Worm (Caenorhabditis elegans) whole organism, young adult: ENCODE results near the gene pccb-1.
A peak's percentile ranks its signal among the peaks of the same experiment; 100 is the strongest.

Experiments
- B0035.1 ChIP-seq: sonication (generic microtip); optimal IDR thresholded peaks from 2 replicates; lab custom pipeline; 2016; ENCODE audit warnings: missing genetic modification characterization, mild to moderate bottlenecking, missing compliant biosample characterization, missing genotype, missing genetic modification reagents
- D2030.7 ChIP-seq: fragments of 200-800 bp; sonication (Bioruptor generic); IDR thresholded peaks from 2 replicates; pipeline ENCODE4 v1.3.6; 2022; ENCODE audit warnings: missing genetic modification reagents, missing genetic modification characterization, missing compliant biosample characterization
- F52B5.7 ChIP-seq: sonication (generic microtip); optimal IDR thresholded peaks from 2 replicates; lab custom pipeline; 2016; ENCODE audit warnings: mild to moderate bottlenecking, missing genetic modification characterization, missing compliant biosample characterization
- Y53G8AR.9 ChIP-seq: fragments of 200-800 bp; sonication (Bioruptor generic); conservative IDR thresholded peaks from 2 replicates; pipeline ENCODE4 v1.3.6; 2022; ENCODE audit warnings: missing genetic modification reagents, missing genetic modification characterization, missing compliant biosample characterization
- ama-1 ChIP-seq, 3 experiments: fragments of 150-350 bp in 1 of 3; sonication (generic microtip) in 2 of 3; optimal IDR thresholded peaks; 2 replicates each; lab custom pipeline; 2014 to 2018; ENCODE audit warnings: missing biosample characterization in 2 of 3, missing genetic modification characterization in 2 of 3, missing genetic modification reagents in 2 of 3
- aptf-2 ChIP-seq: fragments of 200-800 bp; sonication (Bioruptor generic); conservative IDR thresholded peaks from 2 replicates; pipeline ENCODE4 v1.3.6; 2022; ENCODE audit warnings: missing genetic modification reagents, missing genetic modification characterization, missing compliant biosample characterization
- athp-1 ChIP-seq: sonication (generic microtip); optimal IDR thresholded peaks from 2 replicates; lab custom pipeline; 2017; ENCODE audit warnings: mild to moderate bottlenecking, missing genetic modification characterization, missing compliant biosample characterization
- attf-3 ChIP-seq: fragments of 200-800 bp; sonication (Bioruptor generic); conservative IDR thresholded peaks from 2 replicates; pipeline ENCODE4 v1.3.6; 2022; ENCODE audit warnings: missing genetic modification reagents, missing genetic modification characterization, missing compliant biosample characterization
- bed-1 ChIP-seq: fragments of 200-800 bp; sonication (Bioruptor generic); IDR thresholded peaks from 2 replicates; pipeline ENCODE4 v1.3.6; 2022; ENCODE audit warnings: missing genetic modification reagents, missing genetic modification characterization, missing compliant biosample characterization
- bed-2 ChIP-seq: fragments of 200-800 bp; sonication (Bioruptor generic); IDR thresholded peaks from 2 replicates; pipeline ENCODE4 v1.3.6; 2022; ENCODE audit warnings: missing genetic modification reagents, missing genetic modification characterization, missing compliant biosample characterization
- cebp-1 ChIP-seq, 2 experiments: fragments of 200-800 bp in 1 of 2; sonication (Bioruptor generic) in 1 of 2; sonication (generic microtip) in 1 of 2; IDR thresholded peaks in 1 of 2; optimal IDR thresholded peaks in 1 of 2; 2 replicates each; pipeline versions ENCODE4 v1.3.6 to Lab custom; 2017 to 2022; ENCODE audit warnings: missing compliant biosample characterization in 2 of 2, missing genetic modification characterization in 2 of 2, mild to moderate bottlenecking in 1 of 2, missing genetic modification reagents in 1 of 2, moderate library complexity in 1 of 2
- ceh-27 ChIP-seq: fragments of 200-800 bp; sonication (Bioruptor generic); optimal IDR thresholded peaks from 2 replicates; lab custom pipeline; 2018; ENCODE audit warnings: mild to moderate bottlenecking, missing genetic modification characterization, moderate library complexity, missing compliant biosample characterization
- ceh-40 ChIP-seq: fragments of 200-800 bp; sonication (Bioruptor generic); IDR thresholded peaks from 2 replicates; pipeline ENCODE4 v1.3.6; 2022; ENCODE audit warnings: missing genetic modification characterization, missing compliant biosample characterization
- ceh-91 ChIP-seq: fragments of 200-800 bp; sonication (Bioruptor generic); IDR thresholded peaks from 2 replicates; pipeline ENCODE4 v1.3.6; 2022; ENCODE audit warnings: missing genetic modification reagents, missing genetic modification characterization, missing compliant biosample characterization
- dox-1 ChIP-seq: fragments of 200-800 bp; sonication (Bioruptor generic); IDR thresholded peaks from 2 replicates; pipeline ENCODE4 v1.3.6; 2022; ENCODE audit warnings: missing genetic modification reagents, missing genetic modification characterization, missing compliant biosample characterization
- dpl-1 ChIP-seq: fragments of 150-350 bp; optimal IDR thresholded peaks from 2 replicates; lab custom pipeline; 2014; ENCODE audit warnings: missing biosample characterization, missing genetic modification reagents, missing genetic modification characterization
- egrh-3 ChIP-seq: fragments of 200-800 bp; sonication (Bioruptor generic); IDR thresholded peaks from 2 replicates; pipeline ENCODE4 v1.3.6; 2022; ENCODE audit warnings: missing genetic modification reagents, missing genetic modification characterization, missing compliant biosample characterization
- fkh-3 ChIP-seq: sonication (generic microtip); optimal IDR thresholded peaks from 2 replicates; lab custom pipeline; 2016; ENCODE audit warnings: mild to moderate bottlenecking, missing genetic modification characterization, missing compliant biosample characterization
- him-1 ChIP-seq: sonication (generic microtip); optimal IDR thresholded peaks from 2 replicates; lab custom pipeline; 2016; ENCODE audit warnings: missing genotype, missing genetic modification reagents, missing genetic modification characterization, missing compliant biosample characterization
- hlh-26 ChIP-seq: fragments of 200-800 bp; sonication (Bioruptor generic); conservative IDR thresholded peaks from 2 replicates; pipeline ENCODE4 v1.3.6; 2022; ENCODE audit warnings: missing genetic modification reagents, missing genetic modification characterization, missing compliant biosample characterization
- hmg-1.2 ChIP-seq: fragments of 200-800 bp; sonication (Bioruptor generic); IDR thresholded peaks from 2 replicates; pipeline ENCODE4 v1.3.6; 2022; ENCODE audit warnings: missing genetic modification reagents, missing genetic modification characterization, missing compliant biosample characterization
- hmg-20 ChIP-seq: fragments of 200-800 bp; sonication (Bioruptor generic); IDR thresholded peaks from 2 replicates; pipeline ENCODE4 v1.3.6; 2022; ENCODE audit warnings: missing genetic modification reagents, missing genetic modification characterization, missing compliant biosample characterization
- let-526 ChIP-seq: fragments of 200-800 bp; sonication (Bioruptor generic); IDR thresholded peaks from 2 replicates; pipeline ENCODE4 v1.3.6; 2022; ENCODE audit warnings: missing genetic modification reagents, missing genetic modification characterization, missing compliant biosample characterization
- lin-40 ChIP-seq: sonication (generic microtip); optimal IDR thresholded peaks from 2 replicates; lab custom pipeline; 2016; ENCODE audit warnings: missing genetic modification characterization, mild to moderate bottlenecking, missing compliant biosample characterization, missing genotype, missing genetic modification reagents
- lin-54 ChIP-seq: fragments of 200-800 bp; sonication (Bioruptor generic); optimal IDR thresholded peaks from 2 replicates; lab custom pipeline; 2018; ENCODE audit warnings: mild to moderate bottlenecking, missing genetic modification characterization, missing compliant biosample characterization
- madf-10 ChIP-seq: sonication (generic microtip); optimal IDR thresholded peaks from 2 replicates; lab custom pipeline; 2016; ENCODE audit warnings: mild to moderate bottlenecking, missing genetic modification characterization, missing compliant biosample characterization
- madf-8 ChIP-seq: fragments of 200-800 bp; sonication (Bioruptor generic); conservative IDR thresholded peaks from 2 replicates; pipeline ENCODE4 v1.3.6; 2022; ENCODE audit warnings: missing genetic modification reagents, missing genetic modification characterization, missing compliant biosample characterization
- mcd-1 ChIP-seq: fragments of 200-800 bp; sonication (Bioruptor generic); IDR thresholded peaks from 2 replicates; pipeline ENCODE4 v1.3.6; 2022; ENCODE audit warnings: missing genetic modification reagents, missing genetic modification characterization, missing compliant biosample characterization
- nfya-2 ChIP-seq: fragments of 200-800 bp; sonication (Bioruptor generic); IDR thresholded peaks from 2 replicates; pipeline ENCODE4 v1.3.6; 2022; ENCODE audit warnings: missing genetic modification reagents, missing genetic modification characterization, missing compliant biosample characterization
- nhr-120 ChIP-seq: fragments of 200-800 bp; sonication (Bioruptor generic); IDR thresholded peaks from 2 replicates; pipeline ENCODE4 v1.3.6; 2022; ENCODE audit warnings: missing genetic modification characterization, missing compliant biosample characterization
- nhr-179 ChIP-seq: sonication (generic microtip); optimal IDR thresholded peaks from 2 replicates; lab custom pipeline; 2016; ENCODE audit warnings: mild to moderate bottlenecking, missing genetic modification characterization, missing compliant biosample characterization
- nhr-27 ChIP-seq: fragments of 200-800 bp; sonication (Bioruptor generic); optimal IDR thresholded peaks from 2 replicates; lab custom pipeline; 2018; ENCODE audit warnings: mild to moderate bottlenecking, missing genetic modification characterization, moderate library complexity, missing compliant biosample characterization
- nhr-80 ChIP-seq: sonication (generic microtip); optimal IDR thresholded peaks from 2 replicates; lab custom pipeline; 2016; ENCODE audit warnings: missing genetic modification characterization, missing compliant biosample characterization
- nhr-90 ChIP-seq: sonication (generic microtip); optimal IDR thresholded peaks from 2 replicates; lab custom pipeline; 2016; ENCODE audit warnings: missing genotype, mild to moderate bottlenecking, missing genetic modification characterization, missing compliant biosample characterization
- rcor-1 ChIP-seq: fragments of 200-800 bp; sonication (Bioruptor generic); IDR thresholded peaks from 2 replicates; pipeline ENCODE4 v1.3.6; 2022; ENCODE audit warnings: missing genetic modification reagents, missing genetic modification characterization, missing compliant biosample characterization
- repo-1 ChIP-seq: sonication (generic microtip); optimal IDR thresholded peaks from 2 replicates; lab custom pipeline; 2017; ENCODE audit warnings: mild to moderate bottlenecking, missing genetic modification characterization, missing compliant biosample characterization
- rpc-1 ChIP-seq, 2 experiments: fragments of 150-350 bp in 1 of 2; sonication (generic microtip) in 1 of 2; optimal IDR thresholded peaks; 2 replicates each; lab custom pipeline; 2014 to 2018; ENCODE audit warnings: missing biosample characterization in 1 of 2, missing genetic modification characterization in 1 of 2, missing genetic modification reagents in 1 of 2, missing genotype in 1 of 2
- sdz-38 ChIP-seq: sonication (generic microtip); optimal IDR thresholded peaks from 2 replicates; lab custom pipeline; 2016; ENCODE audit warnings: missing genotype, missing genetic modification characterization, missing compliant biosample characterization
- snpc-1.3 ChIP-seq: sonication (generic microtip); optimal IDR thresholded peaks from 2 replicates; lab custom pipeline; 2017; ENCODE audit warnings: missing genetic modification characterization, mild to moderate bottlenecking, missing compliant biosample characterization, antibody characterized with exemption, moderate library complexity, missing genotype, missing genetic modification reagents; ENCODE audit not compliant: insufficient read depth
- sptf-2 ChIP-seq: fragments of 200-800 bp; sonication (Bioruptor generic); optimal IDR thresholded peaks from 2 replicates; lab custom pipeline; 2018; ENCODE audit warnings: mild to moderate bottlenecking, missing genetic modification characterization, missing compliant biosample characterization
- zfh-2 ChIP-seq: fragments of 200-800 bp; sonication (Bioruptor generic); conservative IDR thresholded peaks from 2 replicates; pipeline ENCODE4 v1.3.6; 2022; ENCODE audit warnings: missing genetic modification reagents, missing genetic modification characterization, missing compliant biosample characterization
- ztf-18 ChIP-seq: sonication (generic microtip); optimal IDR thresholded peaks from 2 replicates; lab custom pipeline; 2016; ENCODE audit warnings: missing genotype, mild to moderate bottlenecking, missing genetic modification characterization, missing compliant biosample characterization
- ztf-22 ChIP-seq: fragments of 200-800 bp; sonication (Bioruptor generic); optimal IDR thresholded peaks from 2 replicates; lab custom pipeline; 2018; ENCODE audit warnings: mild to moderate bottlenecking, missing genetic modification characterization, moderate library complexity, missing compliant biosample characterization
- ztf-26 ChIP-seq: sonication (generic microtip); optimal IDR thresholded peaks from 2 replicates; lab custom pipeline; 2017; ENCODE audit warnings: missing genetic modification characterization, missing compliant biosample characterization
- ztf-3 ChIP-seq: fragments of 200-800 bp; sonication (Bioruptor generic); optimal IDR thresholded peaks from 2 replicates; lab custom pipeline; 2018; ENCODE audit warnings: mild to moderate bottlenecking, missing genetic modification characterization, missing compliant biosample characterization

pccb-1 gene

DNA sequence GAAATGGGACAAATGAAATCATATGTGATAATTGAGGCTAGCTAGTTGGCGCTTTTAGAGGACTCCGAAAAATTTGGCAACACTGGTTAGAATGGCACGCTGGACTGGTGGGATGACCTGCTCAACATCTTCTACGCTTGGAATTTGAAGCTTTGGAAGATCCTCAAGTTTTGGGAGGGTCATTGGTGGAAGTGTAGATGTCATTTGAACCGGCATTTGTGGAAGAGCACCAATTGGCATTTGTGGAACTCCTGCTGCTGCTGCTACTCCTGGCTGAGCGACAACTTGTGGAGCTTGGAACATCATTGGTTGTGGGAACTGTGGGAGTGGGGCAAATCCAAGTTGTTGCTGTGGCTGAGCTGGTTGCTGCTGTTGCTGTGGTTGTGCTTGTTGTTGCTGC, 3.1 kb downstream of the pccb-1 start:
- TF ChIP-seq dpl-1 = no peak
- TF ChIP-seq hlh-26 (GFP tag; lab: Robert Waterston, UW) = no peak
- TF ChIP-seq hmg-1.2 (GFP tag; lab: Robert Waterston, UW) = no peak
- 0 out of 2 replicates have a peak, but pooled peaks have one; percentile 60 for TF ChIP-seq Y53G8AR.9
- TF ChIP-seq ztf-26 (tag; lab: Kevin White, UChicago) = peak; percentile 27
- no peak for TF ChIP-seq nhr-27 (tag; lab: Kevin White, UChicago)
- TF ChIP-seq athp-1 (tag; lab: Kevin White, UChicago) = peak; percentile 4
- peak; percentile 51 for TF ChIP-seq repo-1 (tag; lab: Kevin White, UChicago)
- 0 out of 2 replicates have a peak, but pooled peaks have one; percentile 10 for TF ChIP-seq egrh-3 (GFP tag; lab: Robert Waterston, UW)
- TF ChIP-seq cebp-1 (GFP tag; IDR thresholded peaks at IDR 0.05; lab: Robert Waterston, UW) = no peak
- peak; percentile 32 for TF ChIP-seq cebp-1 (tag; optimal IDR thresholded peaks at IDR 0.05; lab: Kevin White, UChicago)
- TF ChIP-seq fkh-3 = no peak
- 0 out of 2 replicates have a peak, but pooled peaks have one; percentile 16 for TF ChIP-seq rcor-1
- peak; percentile 32; the same call in 1 of the 2 replicates for TF ChIP-seq zfh-2 (GFP tag; lab: Robert Waterston, UW)
- TF ChIP-seq him-1 (tag; lab: Kevin White, UChicago) = no peak
- 0 out of 2 replicates have a peak, but pooled peaks have one; percentile 17 for TF ChIP-seq aptf-2 (GFP tag; lab: Robert Waterston, UW)
- TF ChIP-seq ztf-18 (tag; lab: Kevin White, UChicago) = no peak
- peak; percentile 6 for TF ChIP-seq ztf-3
- peak; percentile 1 for TF ChIP-seq lin-40 (tag; lab: Kevin White, UChicago)
- TF ChIP-seq nhr-120 (GFP tag; lab: Robert Waterston, UW) = no peak
- TF ChIP-seq mcd-1 = peak; percentile 57
- no peak for TF ChIP-seq hmg-20 (GFP tag; lab: Robert Waterston, UW)
- 0 out of 2 replicates have a peak, but pooled peaks have one; percentile 21 for TF ChIP-seq D2030.7
- no peak for TF ChIP-seq ceh-91 (GFP tag; lab: Robert Waterston, UW)
- peak; percentile 69 for TF ChIP-seq ama-1 (optimal IDR thresholded peaks at IDR 0.05; lab: Kevin White, UChicago)
- TF ChIP-seq ama-1 (GFP tag; optimal IDR thresholded peaks at IDR 0.05; lab: Kevin White, UChicago) = no peak

DNA sequence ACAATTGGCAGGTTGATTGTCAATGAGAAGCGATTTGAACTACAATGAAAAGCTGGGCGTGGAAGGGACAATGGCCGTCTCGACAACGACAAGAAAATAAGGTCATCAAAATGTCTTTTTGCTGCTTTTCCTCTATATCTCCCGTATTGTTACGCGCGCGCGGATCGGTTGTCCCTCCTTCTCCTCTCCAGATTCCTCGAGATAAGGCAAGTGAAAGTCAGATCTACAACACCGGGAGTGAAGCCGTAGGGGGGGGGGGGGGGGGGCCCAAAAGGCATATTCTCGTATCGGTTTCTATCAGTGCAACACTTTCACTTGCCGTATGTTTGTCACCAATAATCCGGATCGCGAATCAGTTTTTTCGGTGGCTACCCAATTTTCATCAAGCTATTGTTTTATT, 5.0 kb downstream of the pccb-1 start, which contains the start of gene wrt-2:
TSS of gene wrt-2 (minus strand) at position 46 of the 400 bp plus-strand sequence.
- TF ChIP-seq bed-2 (GFP tag; lab: Robert Waterston, UW) = no peak
- TF ChIP-seq snpc-1.3 = no peak
- no peak for TF ChIP-seq sptf-2 (GFP tag; lab: Kevin White, UChicago)
- TF ChIP-seq ztf-22 (GFP tag; lab: Kevin White, UChicago) = no peak
- no peak for TF ChIP-seq nhr-80 (tag; lab: Kevin White, UChicago)
- TF ChIP-seq ceh-40 = no peak
- TF ChIP-seq madf-10 = no peak
- TF ChIP-seq zfh-2 (GFP tag; lab: Robert Waterston, UW) = peak; percentile 60
- TF ChIP-seq him-1 (tag; lab: Kevin White, UChicago) = no peak
- TF ChIP-seq, all 124 proteins: peak for 1

- TF ChIP-seq nfya-2 (GFP tag; lab: Robert Waterston, UW) = no peak
- TF ChIP-seq F52B5.7 (tag; lab: Kevin White, UChicago) = no peak
- TF ChIP-seq ceh-27 (GFP tag; lab: Kevin White, UChicago) = peak; percentile 21
- TF ChIP-seq ceh-91 (GFP tag; lab: Robert Waterston, UW) = no peak
- no peak for TF ChIP-seq sdz-38 (tag; lab: Kevin White, UChicago)
- peak; percentile 86 for TF ChIP-seq dox-1 (GFP tag; lab: Robert Waterston, UW)
- TF ChIP-seq madf-10 = peak; percentile 52
- TF ChIP-seq attf-3 (GFP tag; lab: Robert Waterston, UW) = no peak
- no peak for TF ChIP-seq bed-1 (GFP tag; lab: Robert Waterston, UW)
- no peak for TF ChIP-seq B0035.1 (tag; lab: Kevin White, UChicago)
- TF ChIP-seq nhr-90 (tag; lab: Kevin White, UChicago) = peak; percentile 31
- no peak for TF ChIP-seq madf-8 (GFP tag; lab: Robert Waterston, UW)
- 0 out of 2 replicates have a peak, but pooled peaks have one; percentile 12 for TF ChIP-seq let-526 (GFP tag; lab: Robert Waterston, UW)
- TF ChIP-seq rpc-1 (optimal IDR thresholded peaks at IDR 0.05; lab: Kevin White, UChicago) = no peak
- no peak for TF ChIP-seq rpc-1 (tag; optimal IDR thresholded peaks at IDR 0.05; lab: Kevin White, UChicago)
- no peak for TF ChIP-seq sptf-2 (GFP tag; lab: Kevin White, UChicago)
- peak; percentile 61 for TF ChIP-seq lin-54 (GFP tag; lab: Kevin White, UChicago)
- no peak for TF ChIP-seq nhr-179
- no peak for TF ChIP-seq ama-1 (optimal IDR thresholded peaks at IDR 0.05; lab: Kevin White, UChicago)
- TF ChIP-seq ama-1 (GFP tag; optimal IDR thresholded peaks at IDR 0.05; lab: Kevin White, UChicago) = no peak
Observed at ce11 chrX:3099832-3100231, 10.5 kb downstream of the pccb-1 start, which contains the start of gene sec-3. Gene sec-3, minus strand, starts transcription at chrX:3099852.
